Worm (Caenorhabditis elegans) whole organism, mixed stage, embryonic: Measurements from ENCODE around the gene F49C12.4.
A peak's percentile ranks its signal among the peaks of the same experiment; 100 is the strongest.

Source experiments
- M03D4.4 ChIP-seq: sonication (generic microtip); optimal IDR thresholded peaks from 2 replicates; lab custom pipeline; 2017; ENCODE audit warnings: mild to moderate bottlenecking, missing genetic modification characterization, missing compliant biosample characterization
- bed-3 ChIP-seq: fragments of 200-800 bp; sonication (Bioruptor generic); optimal IDR thresholded peaks from 3 replicates; lab custom pipeline; 2018; ENCODE audit warnings: mild to moderate bottlenecking, missing genetic modification characterization, moderate library complexity, missing compliant biosample characterization
- ceh-39 ChIP-seq: fragments of 150-350 bp; optimal IDR thresholded peaks from 2 replicates; lab custom pipeline; 2014; ENCODE audit warnings: missing biosample characterization, missing genetic modification characterization
- ceh-83 ChIP-seq: fragments of 200-800 bp; sonication (Bioruptor generic); optimal IDR thresholded peaks from 2 replicates; lab custom pipeline; 2018; ENCODE audit warnings: mild to moderate bottlenecking, missing genetic modification characterization, missing compliant biosample characterization
- ces-1 ChIP-seq: fragments of 150-350 bp; optimal IDR thresholded peaks from 2 replicates; lab custom pipeline; 2014; ENCODE audit warnings: missing biosample characterization, missing genetic modification reagents, missing genetic modification characterization
- cnd-1 ChIP-seq: fragments of 200-800 bp; sonication (Bioruptor generic); optimal IDR thresholded peaks from 2 replicates; lab custom pipeline; 2018; ENCODE audit warnings: mild to moderate bottlenecking, missing genetic modification characterization, missing compliant biosample characterization
- drap-1 ChIP-seq: fragments of 200-800 bp; sonication (Bioruptor generic); optimal IDR thresholded peaks from 3 replicates; lab custom pipeline; 2018; ENCODE audit warnings: mild to moderate bottlenecking, missing genetic modification characterization, missing compliant biosample characterization
- elt-1 ChIP-seq: sonication (generic microtip); optimal IDR thresholded peaks from 2 replicates; lab custom pipeline; 2017; ENCODE audit warnings: missing genetic modification characterization, mild to moderate bottlenecking, missing compliant biosample characterization, antibody characterized with exemption, moderate library complexity, borderline replicate concordance; ENCODE audit not compliant: insufficient read depth
- elt-3 ChIP-seq: fragments of 150-350 bp; optimal IDR thresholded peaks from 2 replicates; lab custom pipeline; 2014; ENCODE audit warnings: missing biosample characterization, missing genetic modification characterization
- flh-1 ChIP-seq: fragments of 200-800 bp; sonication (Bioruptor generic); optimal IDR thresholded peaks from 2 replicates; lab custom pipeline; 2018; ENCODE audit warnings: mild to moderate bottlenecking, missing genetic modification characterization, moderate library complexity, missing compliant biosample characterization
- ham-2 ChIP-seq: fragments of 200-800 bp; sonication (Bioruptor generic); optimal IDR thresholded peaks from 2 replicates; lab custom pipeline; 2018; ENCODE audit warnings: mild to moderate bottlenecking, missing genetic modification characterization, missing compliant biosample characterization
- hlh-1 ChIP-seq: fragments of 150-350 bp; optimal IDR thresholded peaks from 2 replicates; lab custom pipeline; 2014; ENCODE audit warnings: missing biosample characterization, missing genetic modification reagents, missing genetic modification characterization
- lin-13 ChIP-seq: fragments of 150-350 bp; optimal IDR thresholded peaks from 2 replicates; lab custom pipeline; 2014; ENCODE audit warnings: missing biosample characterization, missing genetic modification characterization
- lin-32 ChIP-seq: fragments of 200-800 bp; sonication (Bioruptor generic); optimal IDR thresholded peaks from 2 replicates; lab custom pipeline; 2018; ENCODE audit warnings: mild to moderate bottlenecking, missing genetic modification characterization, missing compliant biosample characterization
- lsy-2 ChIP-seq: fragments of 150-350 bp; optimal IDR thresholded peaks from 2 replicates; lab custom pipeline; 2014; ENCODE audit warnings: missing biosample characterization, missing genetic modification characterization
- mep-1 ChIP-seq: fragments of 150-350 bp; optimal IDR thresholded peaks from 2 replicates; lab custom pipeline; 2017; ENCODE audit warnings: missing biosample characterization, missing genetic modification reagents, missing genetic modification characterization, inconsistent platforms
- mls-2 ChIP-seq: sonication (generic microtip); optimal IDR thresholded peaks from 2 replicates; lab custom pipeline; 2016; ENCODE audit warnings: mild to moderate bottlenecking, missing genetic modification characterization, moderate library complexity, missing compliant biosample characterization
- nhr-2 ChIP-seq: fragments of 150-350 bp; optimal IDR thresholded peaks from 2 replicates; lab custom pipeline; 2014; ENCODE audit warnings: missing biosample characterization, missing genetic modification characterization
- nhr-237 ChIP-seq: fragments of 150-350 bp; optimal IDR thresholded peaks from 2 replicates; lab custom pipeline; 2014; ENCODE audit warnings: missing biosample characterization, missing genetic modification characterization
- nhr-76 ChIP-seq: sonication (generic microtip); optimal IDR thresholded peaks from 2 replicates; lab custom pipeline; 2017; ENCODE audit warnings: missing biosample characterization, missing genetic modification characterization
- pha-4 ChIP-seq: fragments of 150-350 bp; optimal IDR thresholded peaks from 2 replicates; lab custom pipeline; 2018; ENCODE audit warnings: missing biosample characterization, missing genetic modification reagents, missing genetic modification characterization
- sem-2 ChIP-seq: fragments of 200-800 bp; sonication (Bioruptor generic); optimal IDR thresholded peaks from 2 replicates; lab custom pipeline; 2018; ENCODE audit warnings: mild to moderate bottlenecking, missing genetic modification characterization, missing compliant biosample characterization
- snpc-4 ChIP-seq: fragments of 150-350 bp; optimal IDR thresholded peaks from 2 replicates; lab custom pipeline; 2014; ENCODE audit warnings: missing biosample characterization, missing genetic modification characterization
- sptf-1 ChIP-seq: sonication (generic microtip); optimal IDR thresholded peaks from 2 replicates; lab custom pipeline; 2017; ENCODE audit warnings: mild to moderate bottlenecking, missing genetic modification characterization, moderate library complexity, missing compliant biosample characterization
- tbx-8 ChIP-seq: fragments of 200-800 bp; sonication (Bioruptor generic); optimal IDR thresholded peaks from 2 replicates; lab custom pipeline; 2018; ENCODE audit warnings: mild to moderate bottlenecking, missing genetic modification characterization, moderate library complexity, missing compliant biosample characterization
- unc-120 ChIP-seq: sonication (generic microtip); optimal IDR thresholded peaks from 2 replicates; lab custom pipeline; 2017; ENCODE audit warnings: missing genetic modification characterization, missing compliant biosample characterization; ENCODE audit not compliant: poor library complexity, severe bottlenecking
- unc-39 ChIP-seq: fragments of 150-350 bp; optimal IDR thresholded peaks from 2 replicates; lab custom pipeline; 2014; ENCODE audit warnings: missing biosample characterization, missing genetic modification characterization
- unc-62 ChIP-seq: fragments of 150-350 bp; optimal IDR thresholded peaks from 2 replicates; lab custom pipeline; 2014; ENCODE audit warnings: missing biosample characterization, missing genetic modification reagents, missing genetic modification characterization
- zip-8 ChIP-seq: fragments of 150-350 bp; optimal IDR thresholded peaks from 2 replicates; lab custom pipeline; 2014; ENCODE audit warnings: missing biosample characterization, missing genetic modification characterization
- ztf-11 ChIP-seq: fragments of 150-350 bp; optimal IDR thresholded peaks from 2 replicates; lab custom pipeline; 2014; ENCODE audit warnings: missing biosample characterization, missing genetic modification characterization

F49C12.4 gene

ce11 chrIV:9263812-9264320 lies 40.0 kb downstream of the F49C12.4 start, which contains the start of gene flh-1:
TSS of gene flh-1 (minus strand) at chrIV:9264270.
- TF ChIP-seq drap-1 (GFP tag; lab: Kevin White, UChicago) (peak; percentile 56), ham-2 (GFP tag; lab: Kevin White, UChicago) (no peak), flh-1 (GFP tag; lab: Kevin White, UChicago) (no peak), mep-1 (peak; percentile 55), sptf-1 (tag; lab: Kevin White, UChicago) (peak; percentile 69), ztf-11 (tag; lab: Kevin White, UChicago) (peak; percentile 37), M03D4.4 (tag; lab: Kevin White, UChicago) (peak; percentile 27), nhr-2 (tag; lab: Kevin White, UChicago) (peak; percentile 73), hlh-1 (peak; percentile 64), elt-3 (tag; lab: Kevin White, UChicago) (no peak), lsy-2 (no peak), lin-13 (no peak), mls-2 (tag; lab: Kevin White, UChicago) (peak; percentile 68), ceh-39 (tag; lab: Kevin White, UChicago) (peak; percentile 42), pha-4 (tag; lab: Kevin White, UChicago) (peak; percentile 35), snpc-4 (tag; lab: Kevin White, UChicago) (no peak), lin-32 (peak; percentile 91), unc-62 (GFP tag; lab: Kevin White, UChicago) (peak; percentile 25), cnd-1 (peak; percentile 93), ces-1 (peak; percentile 18), ceh-83 (GFP tag; lab: Kevin White, UChicago) (peak; percentile 17), zip-8 (tag; lab: Kevin White, UChicago) (no peak)

ce11 chrIV:9262295-9262694 lies 41.6 kb downstream of the F49C12.4 start:
- TF ChIP-seq bed-3 (GFP tag; lab: Kevin White, UChicago), result no peak
- no peak for TF ChIP-seq unc-39 (tag; lab: Kevin White, UChicago)
- TF ChIP-seq drap-1 (GFP tag; lab: Kevin White, UChicago), result no peak
- no peak for TF ChIP-seq zip-8 (tag; lab: Kevin White, UChicago)
- no peak for TF ChIP-seq tbx-8 (GFP tag; lab: Kevin White, UChicago)
- no peak for TF ChIP-seq unc-62 (GFP tag; lab: Kevin White, UChicago)
- TF ChIP-seq cnd-1, result no peak
- no peak for TF ChIP-seq pha-4 (tag; lab: Kevin White, UChicago)
- TF ChIP-seq elt-1, result no peak
- no peak for TF ChIP-seq ham-2 (GFP tag; lab: Kevin White, UChicago)
- TF ChIP-seq, all 35 proteins: peak for 0

- TF ChIP-seq drap-1 (GFP tag; lab: Kevin White, UChicago), result no peak
- no peak for TF ChIP-seq elt-1
- TF ChIP-seq unc-39 (tag; lab: Kevin White, UChicago), result no peak
- TF ChIP-seq sem-2 (GFP tag; lab: Kevin White, UChicago), result no peak
- no peak for TF ChIP-seq lin-32
- no peak for TF ChIP-seq unc-120 (tag; lab: Kevin White, UChicago)
- no peak for TF ChIP-seq M03D4.4 (tag; lab: Kevin White, UChicago)
- no peak for TF ChIP-seq flh-1 (GFP tag; lab: Kevin White, UChicago)
- TF ChIP-seq tbx-8 (GFP tag; lab: Kevin White, UChicago), result no peak
- TF ChIP-seq cnd-1, result no peak
- TF ChIP-seq nhr-2 (tag; lab: Kevin White, UChicago), result no peak
- no peak for TF ChIP-seq ztf-11 (tag; lab: Kevin White, UChicago)
- no peak for TF ChIP-seq elt-3 (tag; lab: Kevin White, UChicago)
- no peak for TF ChIP-seq nhr-76 (tag; lab: Kevin White, UChicago)
- TF ChIP-seq ces-1, result no peak
Observed at ce11 chrIV:9261687-9262086, 42.2 kb downstream of the F49C12.4 start, which contains the start of gene col-120. TSS of gene col-120 (minus strand) at chrIV:9261787.

- TF ChIP-seq sptf-1 (tag; lab: Kevin White, UChicago), result no peak
- no peak for TF ChIP-seq unc-120 (tag; lab: Kevin White, UChicago)
- TF ChIP-seq cnd-1, result no peak
- TF ChIP-seq ceh-83 (GFP tag; lab: Kevin White, UChicago), result no peak
Observed at ce11 chrIV:9260826-9261225, 43.1 kb downstream of the F49C12.4 start.

ce11 chrIV:9260334-9260733 lies 43.6 kb downstream of the F49C12.4 start:
- TF ChIP-seq sptf-1 (tag; lab: Kevin White, UChicago) (no peak), nhr-237 (tag; lab: Kevin White, UChicago) (peak; percentile 3), lsy-2 (peak; percentile 26), ceh-39 (tag; lab: Kevin White, UChicago) (no peak), pha-4 (tag; lab: Kevin White, UChicago) (peak; percentile 25), lin-32 (no peak), mep-1 (no peak)
